Fruit fly (Drosophila melanogaster): ENCODE measurements around the gene Oat.

Oat gene

DNA sequence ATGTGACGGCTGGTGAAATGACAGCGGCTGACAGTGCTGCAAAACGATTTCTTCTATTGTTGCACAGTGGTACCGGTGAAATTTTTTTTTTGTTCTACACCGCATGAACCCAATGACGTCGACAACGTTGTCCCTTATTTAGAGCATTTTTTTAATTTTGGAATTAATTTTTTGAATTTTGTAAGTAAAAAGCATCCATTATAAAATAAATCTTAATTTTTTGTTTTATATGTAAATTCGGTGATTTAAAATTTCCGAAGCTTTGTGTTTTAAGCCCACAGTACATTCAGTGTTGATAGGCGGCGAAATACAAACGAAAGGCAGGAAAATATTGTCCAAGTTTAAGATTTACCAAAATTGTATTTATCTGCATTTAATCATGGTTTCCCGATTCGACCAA, 37.5 kb downstream of the Oat start, which contains the start of the genes Lon and PIG-F (continued):
- TF ChIP-seq brk (GFP tag; optimal IDR thresholded peaks at IDR 0.05) (no peak), Hr83 (GFP tag; optimal IDR thresholded peaks at IDR 0.05; ENCODE audit: poor library complexity, severe bottlenecking) (peak; percentile 95)

DNA sequence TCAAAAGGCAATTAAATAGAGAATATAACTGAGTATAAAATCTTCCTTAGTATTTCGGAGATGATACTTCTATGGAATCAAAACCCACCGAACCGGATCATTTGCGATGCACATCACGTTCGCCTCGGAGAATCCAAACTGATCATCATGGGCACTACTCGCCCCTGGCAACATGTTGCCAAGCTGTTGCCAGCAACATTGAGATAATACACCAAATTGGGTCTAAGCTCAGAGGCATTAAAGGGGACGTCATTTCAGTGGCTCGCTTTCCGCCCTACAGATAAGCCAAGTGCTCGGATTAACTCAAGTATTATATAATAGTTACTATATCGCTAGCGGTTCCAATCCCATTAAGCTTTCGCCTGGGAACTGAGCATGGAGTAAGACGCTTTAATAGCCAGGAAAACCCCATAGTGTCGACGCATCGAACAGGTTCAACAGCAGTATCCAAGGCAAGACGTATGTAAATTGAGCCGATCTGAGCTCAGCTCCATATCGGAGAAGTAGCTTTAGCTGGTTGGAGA, 43.6 kb downstream of the Oat start, which contains the start of the genes lush and CG9372:
Gene lush, minus strand, starts transcription at position 117 of the 524 bp plus-strand sequence.
Gene CG9372, plus strand, starts transcription at position 235 of the 524 bp plus-strand sequence.
- TF ChIP-seq HLH106 (tag; optimal IDR thresholded peaks at IDR 0.05) (no peak), jim (GFP tag; optimal IDR thresholded peaks at IDR 0.05) (no peak), Hnf4 (GFP tag; optimal IDR thresholded peaks at IDR 0.05) (no peak), N (GFP tag; optimal IDR thresholded peaks at IDR 0.05) (no peak), brk (GFP tag; optimal IDR thresholded peaks at IDR 0.05) (no peak), Jra (GFP tag; optimal IDR thresholded peaks at IDR 0.05) (no peak), Rel (GFP tag; optimal IDR thresholded peaks at IDR 0.05) (no peak), Rel (tag; optimal IDR thresholded peaks at IDR 0.05) (no peak)

DNA sequence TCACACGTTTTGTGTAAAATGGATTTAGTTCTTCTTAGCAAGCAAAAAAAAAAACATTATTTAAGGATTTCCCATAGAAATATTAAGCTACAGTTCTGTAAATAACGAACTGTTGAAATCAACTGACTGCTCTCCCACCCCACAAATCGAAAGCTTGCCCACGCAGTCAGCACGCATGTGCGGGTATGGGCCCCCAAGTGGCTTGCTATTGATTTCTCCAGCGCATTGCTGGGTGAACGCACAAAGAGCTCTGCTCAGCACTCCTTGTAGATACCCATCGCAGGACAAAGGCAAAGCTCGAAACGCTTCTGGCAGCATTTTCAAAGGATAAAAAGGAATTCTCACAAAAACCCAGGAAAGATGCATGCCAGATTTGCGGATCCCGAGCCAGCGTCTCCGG, 48.2 kb downstream of the Oat start, which contains the start of gene CG9368:
Gene CG9368, plus strand, starts transcription at position 221 of the 400 bp plus-strand sequence.
- TF ChIP-seq CG32264 (GFP tag; optimal IDR thresholded peaks at IDR 0.05) (no peak), Myc (optimal IDR thresholded peaks at IDR 0.05) (no peak), jim (GFP tag; optimal IDR thresholded peaks at IDR 0.05) (no peak), CrebA (GFP tag; optimal IDR thresholded peaks at IDR 0.05; ENCODE audit: borderline replicate concordance) (no peak), dl (GFP tag; optimal IDR thresholded peaks at IDR 0.05; ENCODE audit: insufficient read depth in 1 of 2, partially characterized antibody in 2 of 2) (no peak), tai (GFP tag; optimal IDR thresholded peaks at IDR 0.05) (no peak), pan (optimal IDR thresholded peaks at IDR 0.05) (no peak), lola (GFP tag; optimal IDR thresholded peaks at IDR 0.05) (no peak), psq (GFP tag; optimal IDR thresholded peaks at IDR 0.05) (no peak), OdsH (GFP tag; optimal IDR thresholded peaks at IDR 0.05) (no peak), Jra (GFP tag; optimal IDR thresholded peaks at IDR 0.05) (no peak), HLH106 (tag; optimal IDR thresholded peaks at IDR 0.05) (no peak), Hnf4 (GFP tag; optimal IDR thresholded peaks at IDR 0.05) (no peak), Abd-B (GFP tag; optimal IDR thresholded peaks at IDR 0.05) (no peak), N (GFP tag; optimal IDR thresholded peaks at IDR 0.05) (no peak), CG9705 (GFP tag; optimal IDR thresholded peaks at IDR 0.05) (no peak)

DNA sequence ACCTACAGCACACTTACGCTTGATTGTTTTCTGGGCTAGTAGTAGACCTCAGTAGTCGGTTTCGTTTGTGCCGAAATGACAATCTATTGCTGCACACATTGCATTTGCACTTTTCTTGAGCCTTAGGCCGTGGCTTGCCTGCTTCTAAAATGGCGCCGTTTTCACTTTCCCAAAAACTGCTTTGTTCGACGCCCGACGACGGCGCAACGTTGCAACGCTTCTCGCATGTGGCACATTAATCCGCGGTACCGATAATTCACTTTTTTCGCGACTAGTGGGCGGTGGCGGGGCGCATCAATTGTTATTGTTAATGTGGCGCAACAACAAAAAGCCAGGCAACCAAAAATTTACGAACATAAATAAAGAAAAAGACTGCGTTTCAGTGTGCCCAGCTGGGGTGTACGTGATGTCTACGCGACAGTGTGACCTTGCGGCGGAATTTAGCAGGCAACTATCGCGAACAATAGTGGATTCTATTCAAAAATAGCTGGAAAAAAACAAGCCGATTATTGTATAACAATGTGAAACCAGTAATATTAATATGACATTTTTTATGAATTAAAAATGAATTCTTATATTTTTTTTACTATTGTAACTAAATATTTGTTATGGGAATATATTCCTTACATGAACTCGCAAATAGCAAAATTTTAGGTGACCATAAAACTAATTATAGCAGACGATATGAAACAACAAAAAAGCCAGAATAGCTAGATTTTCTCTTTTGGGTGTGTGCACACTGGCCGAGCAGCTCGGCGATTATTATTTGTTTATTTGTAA, 51.1 kb downstream of the Oat start, which contains the start of the genes ash1 and Taf6:
Gene ash1, minus strand, starts transcription at position 387 of the 780 bp plus-strand sequence.
Gene Taf6, plus strand, starts transcription at position 720 of the 780 bp plus-strand sequence.
- TF ChIP-seq OdsH (GFP tag; optimal IDR thresholded peaks at IDR 0.05): no peak
- peak; percentile 88 for TF ChIP-seq Myc (optimal IDR thresholded peaks at IDR 0.05)
- no peak for TF ChIP-seq fru (GFP tag; optimal IDR thresholded peaks at IDR 0.05)
- TF ChIP-seq Rel (GFP tag; optimal IDR thresholded peaks at IDR 0.05): no peak
- TF ChIP-seq Rel (tag; optimal IDR thresholded peaks at IDR 0.05): peak; percentile 45
